Worm (Caenorhabditis elegans) whole organism, mixed stage, embryonic: ENCODE results near the gene srd-36.

ENCODE experiments used
- M03D4.4 ChIP-seq: sonication (generic microtip); optimal IDR thresholded peaks from 2 replicates; lab custom pipeline; 2017; ENCODE audit warnings: mild to moderate bottlenecking, missing genetic modification characterization, missing compliant biosample characterization
- bed-3 ChIP-seq: fragments of 200-800 bp; sonication (Bioruptor generic); optimal IDR thresholded peaks from 3 replicates; lab custom pipeline; 2018; ENCODE audit warnings: mild to moderate bottlenecking, missing genetic modification characterization, moderate library complexity, missing compliant biosample characterization
- blmp-1 ChIP-seq: fragments of 150-350 bp; optimal IDR thresholded peaks from 2 replicates; lab custom pipeline; 2014; ENCODE audit warnings: missing biosample characterization, missing genetic modification characterization
- ceh-39 ChIP-seq: fragments of 150-350 bp; optimal IDR thresholded peaks from 2 replicates; lab custom pipeline; 2014; ENCODE audit warnings: missing biosample characterization, missing genetic modification characterization
- ceh-43 ChIP-seq: fragments of 200-800 bp; sonication (Bioruptor generic); optimal IDR thresholded peaks from 2 replicates; lab custom pipeline; 2018; ENCODE audit warnings: mild to moderate bottlenecking, missing genetic modification characterization, moderate library complexity, missing compliant biosample characterization
- ceh-83 ChIP-seq: fragments of 200-800 bp; sonication (Bioruptor generic); optimal IDR thresholded peaks from 2 replicates; lab custom pipeline; 2018; ENCODE audit warnings: mild to moderate bottlenecking, missing genetic modification characterization, missing compliant biosample characterization
- ces-1 ChIP-seq: fragments of 150-350 bp; optimal IDR thresholded peaks from 2 replicates; lab custom pipeline; 2014; ENCODE audit warnings: missing biosample characterization, missing genetic modification reagents, missing genetic modification characterization
- cnd-1 ChIP-seq: fragments of 200-800 bp; sonication (Bioruptor generic); optimal IDR thresholded peaks from 2 replicates; lab custom pipeline; 2018; ENCODE audit warnings: mild to moderate bottlenecking, missing genetic modification characterization, missing compliant biosample characterization
- drap-1 ChIP-seq: fragments of 200-800 bp; sonication (Bioruptor generic); optimal IDR thresholded peaks from 3 replicates; lab custom pipeline; 2018; ENCODE audit warnings: mild to moderate bottlenecking, missing genetic modification characterization, missing compliant biosample characterization
- elt-1 ChIP-seq: sonication (generic microtip); optimal IDR thresholded peaks from 2 replicates; lab custom pipeline; 2017; ENCODE audit warnings: missing genetic modification characterization, mild to moderate bottlenecking, missing compliant biosample characterization, antibody characterized with exemption, moderate library complexity, borderline replicate concordance; ENCODE audit not compliant: insufficient read depth
- flh-1 ChIP-seq: fragments of 200-800 bp; sonication (Bioruptor generic); optimal IDR thresholded peaks from 2 replicates; lab custom pipeline; 2018; ENCODE audit warnings: mild to moderate bottlenecking, missing genetic modification characterization, moderate library complexity, missing compliant biosample characterization
- ham-2 ChIP-seq: fragments of 200-800 bp; sonication (Bioruptor generic); optimal IDR thresholded peaks from 2 replicates; lab custom pipeline; 2018; ENCODE audit warnings: mild to moderate bottlenecking, missing genetic modification characterization, missing compliant biosample characterization
- hlh-1 ChIP-seq: fragments of 150-350 bp; optimal IDR thresholded peaks from 2 replicates; lab custom pipeline; 2014; ENCODE audit warnings: missing biosample characterization, missing genetic modification reagents, missing genetic modification characterization
- lin-13 ChIP-seq: fragments of 150-350 bp; optimal IDR thresholded peaks from 2 replicates; lab custom pipeline; 2014; ENCODE audit warnings: missing biosample characterization, missing genetic modification characterization
- lin-32 ChIP-seq: fragments of 200-800 bp; sonication (Bioruptor generic); optimal IDR thresholded peaks from 2 replicates; lab custom pipeline; 2018; ENCODE audit warnings: mild to moderate bottlenecking, missing genetic modification characterization, missing compliant biosample characterization
- lsy-2 ChIP-seq: fragments of 150-350 bp; optimal IDR thresholded peaks from 2 replicates; lab custom pipeline; 2014; ENCODE audit warnings: missing biosample characterization, missing genetic modification characterization
- mab-5 ChIP-seq: fragments of 150-350 bp; optimal IDR thresholded peaks from 2 replicates; lab custom pipeline; 2014; ENCODE audit warnings: missing biosample characterization, missing genetic modification characterization
- mep-1 ChIP-seq: fragments of 150-350 bp; optimal IDR thresholded peaks from 2 replicates; lab custom pipeline; 2017; ENCODE audit warnings: missing biosample characterization, missing genetic modification reagents, missing genetic modification characterization, inconsistent platforms
- mls-2 ChIP-seq: sonication (generic microtip); optimal IDR thresholded peaks from 2 replicates; lab custom pipeline; 2016; ENCODE audit warnings: mild to moderate bottlenecking, missing genetic modification characterization, moderate library complexity, missing compliant biosample characterization
- nhr-12 ChIP-seq: fragments of 150-350 bp; optimal IDR thresholded peaks from 2 replicates; lab custom pipeline; 2014; ENCODE audit warnings: missing biosample characterization, missing genetic modification characterization
- nhr-2 ChIP-seq: fragments of 150-350 bp; optimal IDR thresholded peaks from 2 replicates; lab custom pipeline; 2014; ENCODE audit warnings: missing biosample characterization, missing genetic modification characterization
- nhr-237 ChIP-seq: fragments of 150-350 bp; optimal IDR thresholded peaks from 2 replicates; lab custom pipeline; 2014; ENCODE audit warnings: missing biosample characterization, missing genetic modification characterization
- nhr-28 ChIP-seq: fragments of 150-350 bp; optimal IDR thresholded peaks from 2 replicates; lab custom pipeline; 2014; ENCODE audit warnings: missing biosample characterization, missing genetic modification characterization
- nhr-76 ChIP-seq: sonication (generic microtip); optimal IDR thresholded peaks from 2 replicates; lab custom pipeline; 2017; ENCODE audit warnings: missing biosample characterization, missing genetic modification characterization
- pha-4 ChIP-seq: fragments of 150-350 bp; optimal IDR thresholded peaks from 2 replicates; lab custom pipeline; 2018; ENCODE audit warnings: missing biosample characterization, missing genetic modification reagents, missing genetic modification characterization
- sem-2 ChIP-seq: fragments of 200-800 bp; sonication (Bioruptor generic); optimal IDR thresholded peaks from 2 replicates; lab custom pipeline; 2018; ENCODE audit warnings: mild to moderate bottlenecking, missing genetic modification characterization, missing compliant biosample characterization
- snpc-4 ChIP-seq: fragments of 150-350 bp; optimal IDR thresholded peaks from 2 replicates; lab custom pipeline; 2014; ENCODE audit warnings: missing biosample characterization, missing genetic modification characterization
- sptf-1 ChIP-seq: sonication (generic microtip); optimal IDR thresholded peaks from 2 replicates; lab custom pipeline; 2017; ENCODE audit warnings: mild to moderate bottlenecking, missing genetic modification characterization, moderate library complexity, missing compliant biosample characterization
- tbx-8 ChIP-seq: fragments of 200-800 bp; sonication (Bioruptor generic); optimal IDR thresholded peaks from 2 replicates; lab custom pipeline; 2018; ENCODE audit warnings: mild to moderate bottlenecking, missing genetic modification characterization, moderate library complexity, missing compliant biosample characterization
- unc-120 ChIP-seq: sonication (generic microtip); optimal IDR thresholded peaks from 2 replicates; lab custom pipeline; 2017; ENCODE audit warnings: missing genetic modification characterization, missing compliant biosample characterization; ENCODE audit not compliant: poor library complexity, severe bottlenecking
- unc-39 ChIP-seq: fragments of 150-350 bp; optimal IDR thresholded peaks from 2 replicates; lab custom pipeline; 2014; ENCODE audit warnings: missing biosample characterization, missing genetic modification characterization
- unc-62 ChIP-seq: fragments of 150-350 bp; optimal IDR thresholded peaks from 2 replicates; lab custom pipeline; 2014; ENCODE audit warnings: missing biosample characterization, missing genetic modification reagents, missing genetic modification characterization
- zip-8 ChIP-seq: fragments of 150-350 bp; optimal IDR thresholded peaks from 2 replicates; lab custom pipeline; 2014; ENCODE audit warnings: missing biosample characterization, missing genetic modification characterization
- ztf-11 ChIP-seq: fragments of 150-350 bp; optimal IDR thresholded peaks from 2 replicates; lab custom pipeline; 2014; ENCODE audit warnings: missing biosample characterization, missing genetic modification characterization

srd-36 gene

ce11 chrX:13294669-13295068 lies at the start of gene srd-36:
TSS of gene srd-36 (minus strand) at chrX:13294769.
- TF ChIP-seq hlh-1 (tag; lab: Kevin White, UChicago) (no peak), mab-5 (tag; lab: Kevin White, UChicago) (no peak), nhr-237 (no peak), blmp-1 (tag; lab: Kevin White, UChicago) (no peak), ceh-43 (no peak), lsy-2 (tag; lab: Kevin White, UChicago) (no peak), cnd-1 (no peak), tbx-8 (GFP tag; lab: Kevin White, UChicago) (no peak), nhr-12 (tag; lab: Kevin White, UChicago) (no peak), unc-120 (tag; lab: Kevin White, UChicago) (no peak), zip-8 (tag; lab: Kevin White, UChicago) (no peak), mls-2 (tag; lab: Kevin White, UChicago) (no peak), unc-62 (GFP tag; lab: Kevin White, UChicago) (no peak), nhr-2 (tag; lab: Kevin White, UChicago) (no peak), unc-39 (tag; lab: Kevin White, UChicago) (no peak), bed-3 (GFP tag; lab: Kevin White, UChicago) (no peak), snpc-4 (tag; lab: Kevin White, UChicago) (no peak)

- TF ChIP-seq snpc-4 (tag; lab: Kevin White, UChicago) (no peak), ceh-43 (no peak), hlh-1 (tag; lab: Kevin White, UChicago) (no peak), mab-5 (tag; lab: Kevin White, UChicago) (no peak), ztf-11 (tag; lab: Kevin White, UChicago) (no peak), unc-62 (GFP tag; lab: Kevin White, UChicago) (no peak), unc-39 (tag; lab: Kevin White, UChicago) (no peak), cnd-1 (no peak), sptf-1 (no peak), flh-1 (GFP tag; lab: Kevin White, UChicago) (no peak), elt-1 (no peak), nhr-237 (no peak), nhr-2 (tag; lab: Kevin White, UChicago) (no peak), ceh-39 (no peak), sem-2 (GFP tag; lab: Kevin White, UChicago) (no peak)
Measured at ce11 chrX:13341853-13342252, 47.3 kb upstream of the srd-36 start.

ce11 chrX:13340970-13341369 lies 46.4 kb upstream of the srd-36 start:
- TF ChIP-seq nhr-237, result no peak
- TF ChIP-seq ces-1 (GFP tag; lab: Kevin White, UChicago), result no peak
- TF ChIP-seq unc-62 (GFP tag; lab: Kevin White, UChicago), result peak; percentile 6
- TF ChIP-seq blmp-1 (tag; lab: Kevin White, UChicago), result no peak
- TF ChIP-seq lin-32 (GFP tag; lab: Kevin White, UChicago), result no peak
- no peak for TF ChIP-seq nhr-76 (tag; lab: Kevin White, UChicago)
- TF ChIP-seq pha-4, result no peak
- TF ChIP-seq tbx-8 (GFP tag; lab: Kevin White, UChicago), result no peak
- no peak for TF ChIP-seq M03D4.4
- peak; percentile 32 for TF ChIP-seq unc-120 (tag; lab: Kevin White, UChicago)
- TF ChIP-seq hlh-1 (tag; lab: Kevin White, UChicago), result peak; percentile 48
- no peak for TF ChIP-seq nhr-12 (tag; lab: Kevin White, UChicago)
- no peak for TF ChIP-seq nhr-2 (tag; lab: Kevin White, UChicago)
- TF ChIP-seq cnd-1, result no peak
- TF ChIP-seq ceh-83 (GFP tag; lab: Kevin White, UChicago), result no peak
- TF ChIP-seq, all 35 proteins: peak for 3

- TF ChIP-seq tbx-8 (GFP tag; lab: Kevin White, UChicago), result no peak
Measured at ce11 chrX:13339029-13339626, 44.6 kb upstream of the srd-36 start.

- TF ChIP-seq snpc-4 (tag; lab: Kevin White, UChicago) (no peak), mab-5 (tag; lab: Kevin White, UChicago) (no peak), sem-2 (GFP tag; lab: Kevin White, UChicago) (no peak), zip-8 (tag; lab: Kevin White, UChicago) (no peak), tbx-8 (GFP tag; lab: Kevin White, UChicago) (no peak), ham-2 (no peak), nhr-237 (no peak), M03D4.4 (no peak), pha-4 (no peak), elt-1 (no peak), unc-120 (tag; lab: Kevin White, UChicago) (no peak), bed-3 (GFP tag; lab: Kevin White, UChicago) (no peak), lin-13 (no peak), drap-1 (no peak), mls-2 (tag; lab: Kevin White, UChicago) (no peak), nhr-12 (tag; lab: Kevin White, UChicago) (no peak), unc-39 (tag; lab: Kevin White, UChicago) (no peak), mep-1 (no peak), nhr-28 (tag; lab: Kevin White, UChicago) (no peak), ceh-43 (no peak)
Measured at ce11 chrX:13337728-13338127, 43.2 kb upstream of the srd-36 start, which contains the start of gene ptr-24. TSS of gene ptr-24 (plus strand) at chrX:13338028.
